Worm (Caenorhabditis elegans) whole organism, young adult: ENCODE results near the gene csa-1.
A peak's percentile ranks its signal among the peaks of the same experiment; 100 is the strongest.

Experiments
- B0336.3 ChIP-seq: fragments of 200-800 bp; sonication (Bioruptor generic); IDR thresholded peaks from 2 replicates; pipeline ENCODE4 v1.3.6; 2022; ENCODE audit warnings: missing genetic modification characterization, missing compliant biosample characterization
- F10E7.11 ChIP-seq: sonication (generic microtip); optimal IDR thresholded peaks from 2 replicates; lab custom pipeline; 2017; ENCODE audit warnings: mild to moderate bottlenecking, missing genetic modification characterization, moderate library complexity, missing compliant biosample characterization
- F22D6.2 ChIP-seq: sonication (generic microtip); optimal IDR thresholded peaks from 2 replicates; lab custom pipeline; 2016; ENCODE audit warnings: mild to moderate bottlenecking, missing genetic modification characterization, missing compliant biosample characterization
- F49E8.2 ChIP-seq: sonication (generic microtip); optimal IDR thresholded peaks from 3 replicates; lab custom pipeline; 2017; ENCODE audit warnings: missing genetic modification characterization, mild to moderate bottlenecking, missing compliant biosample characterization, antibody characterized with exemption, moderate library complexity; ENCODE audit not compliant: insufficient read depth
- F55B11.4 ChIP-seq: sonication (generic microtip); optimal IDR thresholded peaks from 2 replicates; lab custom pipeline; 2016; ENCODE audit warnings: missing compliant biosample characterization, missing genetic modification characterization, borderline replicate concordance; ENCODE audit not compliant: insufficient read depth
- F57C9.4 ChIP-seq: sonication (generic microtip); optimal IDR thresholded peaks from 2 replicates; lab custom pipeline; 2017; ENCODE audit warnings: mild to moderate bottlenecking, missing genetic modification characterization, missing compliant biosample characterization
- T26A5.8 ChIP-seq: sonication (generic microtip); optimal IDR thresholded peaks from 2 replicates; lab custom pipeline; 2016; ENCODE audit warnings: missing genetic modification characterization, missing compliant biosample characterization
- Y53F4B.3 ChIP-seq: fragments of 200-800 bp; sonication (Bioruptor generic); IDR thresholded peaks from 2 replicates; pipeline ENCODE4 v1.3.6; 2022; ENCODE audit warnings: missing genetic modification reagents, missing genetic modification characterization, missing compliant biosample characterization
- Y67H2A.10 ChIP-seq: fragments of 200-800 bp; sonication (Bioruptor generic); conservative IDR thresholded peaks from 2 replicates; pipeline ENCODE4 v1.3.6; 2022; ENCODE audit warnings: missing genetic modification reagents, missing genetic modification characterization, missing compliant biosample characterization
- Y95B8A.8 ChIP-seq: fragments of 200-800 bp; sonication (Bioruptor generic); IDR thresholded peaks from 2 replicates; pipeline ENCODE4 v1.3.6; 2022; ENCODE audit warnings: missing genetic modification reagents, missing genetic modification characterization, missing compliant biosample characterization
- ama-1 ChIP-seq, 3 experiments: fragments of 150-350 bp in 1 of 3; sonication (generic microtip) in 2 of 3; optimal IDR thresholded peaks; 2 replicates each; lab custom pipeline; 2014 to 2018; ENCODE audit warnings: missing biosample characterization in 2 of 3, missing genetic modification characterization in 2 of 3, missing genetic modification reagents in 2 of 3
- atf-7 ChIP-seq: sonication (generic microtip); optimal IDR thresholded peaks from 2 replicates; lab custom pipeline; 2017; ENCODE audit warnings: mild to moderate bottlenecking, missing genetic modification characterization, missing compliant biosample characterization
- attf-6 ChIP-seq: fragments of 200-800 bp; sonication (Bioruptor generic); IDR thresholded peaks from 2 replicates; pipeline ENCODE4 v1.3.6; 2022; ENCODE audit warnings: missing genetic modification reagents, missing genetic modification characterization, missing compliant biosample characterization
- bed-1 ChIP-seq: fragments of 200-800 bp; sonication (Bioruptor generic); IDR thresholded peaks from 2 replicates; pipeline ENCODE4 v1.3.6; 2022; ENCODE audit warnings: missing genetic modification reagents, missing genetic modification characterization, missing compliant biosample characterization
- bed-2 ChIP-seq: fragments of 200-800 bp; sonication (Bioruptor generic); IDR thresholded peaks from 2 replicates; pipeline ENCODE4 v1.3.6; 2022; ENCODE audit warnings: missing genetic modification reagents, missing genetic modification characterization, missing compliant biosample characterization
- ccch-3 ChIP-seq: fragments of 200-800 bp; sonication (Bioruptor generic); optimal IDR thresholded peaks from 2 replicates; lab custom pipeline; 2018; ENCODE audit warnings: mild to moderate bottlenecking, missing genetic modification characterization, missing compliant biosample characterization
- cebp-1 ChIP-seq, 2 experiments: fragments of 200-800 bp in 1 of 2; sonication (Bioruptor generic) in 1 of 2; sonication (generic microtip) in 1 of 2; IDR thresholded peaks in 1 of 2; optimal IDR thresholded peaks in 1 of 2; 2 replicates each; pipeline versions ENCODE4 v1.3.6 to Lab custom; 2017 to 2022; ENCODE audit warnings: missing compliant biosample characterization in 2 of 2, missing genetic modification characterization in 2 of 2, mild to moderate bottlenecking in 1 of 2, missing genetic modification reagents in 1 of 2, moderate library complexity in 1 of 2
- die-1 ChIP-seq: sonication (generic microtip); optimal IDR thresholded peaks from 2 replicates; lab custom pipeline; 2016; ENCODE audit warnings: missing genotype, mild to moderate bottlenecking, missing genetic modification characterization, missing compliant biosample characterization
- dpff-1 ChIP-seq: sonication (generic microtip); optimal IDR thresholded peaks from 2 replicates; lab custom pipeline; 2017; ENCODE audit warnings: mild to moderate bottlenecking, missing genetic modification characterization, missing compliant biosample characterization
- fkh-3 ChIP-seq: sonication (generic microtip); optimal IDR thresholded peaks from 2 replicates; lab custom pipeline; 2016; ENCODE audit warnings: mild to moderate bottlenecking, missing genetic modification characterization, missing compliant biosample characterization
- gei-17 ChIP-seq: fragments of 200-800 bp; sonication (Bioruptor generic); optimal IDR thresholded peaks from 2 replicates; lab custom pipeline; 2018; ENCODE audit warnings: mild to moderate bottlenecking, missing genetic modification characterization, missing compliant biosample characterization
- hlh-12 ChIP-seq: sonication (generic microtip); optimal IDR thresholded peaks from 2 replicates; lab custom pipeline; 2016; ENCODE audit warnings: missing genetic modification characterization, missing compliant biosample characterization
- hrde-1 ChIP-seq: sonication (generic microtip); optimal IDR thresholded peaks from 2 replicates; lab custom pipeline; 2016; ENCODE audit warnings: missing genetic modification characterization, mild to moderate bottlenecking, missing compliant biosample characterization, moderate library complexity, missing genotype, missing genetic modification reagents, borderline replicate concordance
- hsf-1 ChIP-seq: fragments of 200-800 bp; sonication (Bioruptor generic); IDR thresholded peaks from 2 replicates; pipeline ENCODE4 v1.3.6; 2022; ENCODE audit warnings: missing genetic modification reagents, missing genetic modification characterization, missing compliant biosample characterization
- lin-54 ChIP-seq: fragments of 200-800 bp; sonication (Bioruptor generic); optimal IDR thresholded peaks from 2 replicates; lab custom pipeline; 2018; ENCODE audit warnings: mild to moderate bottlenecking, missing genetic modification characterization, missing compliant biosample characterization
- madf-10 ChIP-seq: sonication (generic microtip); optimal IDR thresholded peaks from 2 replicates; lab custom pipeline; 2016; ENCODE audit warnings: mild to moderate bottlenecking, missing genetic modification characterization, missing compliant biosample characterization
- madf-3 ChIP-seq: fragments of 200-800 bp; sonication (Bioruptor generic); IDR thresholded peaks from 2 replicates; pipeline ENCODE4 v1.3.6; 2022; ENCODE audit warnings: missing genetic modification reagents, missing genetic modification characterization, missing compliant biosample characterization
- mcd-1 ChIP-seq: fragments of 200-800 bp; sonication (Bioruptor generic); IDR thresholded peaks from 2 replicates; pipeline ENCODE4 v1.3.6; 2022; ENCODE audit warnings: missing genetic modification reagents, missing genetic modification characterization, missing compliant biosample characterization
- nfyb-1 ChIP-seq: fragments of 200-800 bp; sonication (Bioruptor generic); IDR thresholded peaks from 2 replicates; pipeline ENCODE4 v1.3.6; 2022; ENCODE audit warnings: missing genetic modification reagents, missing genetic modification characterization, missing compliant biosample characterization
- nhr-120 ChIP-seq: fragments of 200-800 bp; sonication (Bioruptor generic); IDR thresholded peaks from 2 replicates; pipeline ENCODE4 v1.3.6; 2022; ENCODE audit warnings: missing genetic modification characterization, missing compliant biosample characterization
- nhr-90 ChIP-seq: sonication (generic microtip); optimal IDR thresholded peaks from 2 replicates; lab custom pipeline; 2016; ENCODE audit warnings: missing genotype, mild to moderate bottlenecking, missing genetic modification characterization, missing compliant biosample characterization
- pha-4 ChIP-seq: fragments of 150-350 bp; sonication (generic microtip); optimal IDR thresholded peaks from 2 replicates; lab custom pipeline; 2014; ENCODE audit warnings: missing biosample characterization, missing genetic modification reagents, missing genetic modification characterization
- snpc-1.1 ChIP-seq: sonication (generic microtip); optimal IDR thresholded peaks from 2 replicates; lab custom pipeline; 2017; ENCODE audit warnings: missing genetic modification characterization, mild to moderate bottlenecking, missing compliant biosample characterization, antibody characterized with exemption, moderate library complexity, missing genotype, missing genetic modification reagents; ENCODE audit not compliant: insufficient read depth
- snpc-1.3 ChIP-seq: sonication (generic microtip); optimal IDR thresholded peaks from 2 replicates; lab custom pipeline; 2017; ENCODE audit warnings: missing genetic modification characterization, mild to moderate bottlenecking, missing compliant biosample characterization, antibody characterized with exemption, moderate library complexity, missing genotype, missing genetic modification reagents; ENCODE audit not compliant: insufficient read depth
- tbp1 ChIP-seq: fragments of 200-800 bp; sonication (Bioruptor generic); optimal IDR thresholded peaks from 2 replicates; lab custom pipeline; 2018; ENCODE audit warnings: mild to moderate bottlenecking, missing genetic modification characterization, missing compliant biosample characterization
- tbx-9 ChIP-seq: sonication (generic microtip); optimal IDR thresholded peaks from 2 replicates; lab custom pipeline; 2016; ENCODE audit warnings: borderline replicate concordance, missing genetic modification characterization, inconsistent platforms, missing compliant biosample characterization
- unc-62 ChIP-seq: fragments of 150-350 bp; optimal IDR thresholded peaks from 2 replicates; lab custom pipeline; 2014; ENCODE audit warnings: missing biosample characterization, missing genetic modification reagents, missing genetic modification characterization
- ztf-18 ChIP-seq: sonication (generic microtip); optimal IDR thresholded peaks from 2 replicates; lab custom pipeline; 2016; ENCODE audit warnings: missing genotype, mild to moderate bottlenecking, missing genetic modification characterization, missing compliant biosample characterization

The csa-1 gene

DNA sequence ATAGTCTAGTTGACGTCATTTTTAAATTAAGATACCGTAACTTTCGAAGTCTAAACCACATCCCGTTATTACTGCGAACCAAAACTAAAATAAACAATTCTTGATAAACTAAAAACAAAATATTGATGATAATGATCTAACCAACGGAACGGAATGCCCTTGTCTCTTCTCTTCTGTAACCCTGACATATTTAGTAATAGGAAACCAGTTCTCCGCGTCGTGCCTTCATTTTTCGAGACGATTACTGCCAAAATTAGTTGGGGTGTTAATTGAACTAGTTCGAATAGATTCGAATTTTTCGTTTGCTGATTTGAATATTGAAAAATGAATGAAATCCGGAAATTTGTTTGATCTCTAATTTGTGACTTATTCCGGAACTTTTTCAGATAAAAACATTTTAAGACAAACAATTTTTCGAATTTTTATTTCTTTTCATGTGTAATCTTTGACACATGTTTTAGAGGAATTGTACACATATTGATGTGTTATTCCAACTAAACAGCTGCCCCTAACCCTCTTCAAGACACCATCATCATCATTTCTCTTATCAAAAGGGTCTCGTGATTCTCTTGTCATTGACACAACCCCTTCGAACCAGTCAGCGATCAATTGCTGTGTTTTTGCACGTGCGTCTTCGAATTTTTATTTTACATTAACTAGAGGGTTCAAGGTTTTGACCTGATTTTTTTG, 35.7 kb downstream of the csa-1 start (continued):
- TF ChIP-seq dpff-1 (tag; lab: Kevin White, UChicago), result no peak
- no peak for TF ChIP-seq ztf-18
- TF ChIP-seq mcd-1 (GFP tag; lab: Robert Waterston, UW), result no peak
- TF ChIP-seq pha-4 (tag; lab: Kevin White, UChicago), result no peak
- no peak for TF ChIP-seq snpc-1.3 (tag; lab: Kevin White, UChicago)
- no peak for TF ChIP-seq hlh-12
- peak; percentile 40 for TF ChIP-seq nhr-90 (tag; lab: Kevin White, UChicago)
- TF ChIP-seq tbx-9 (tag; lab: Kevin White, UChicago), result no peak
- TF ChIP-seq F55B11.4, result no peak
- TF ChIP-seq madf-10 (tag; lab: Kevin White, UChicago), result peak; percentile 30
- 0 out of 2 replicates have a peak, but pooled peaks have one; percentile 43 for TF ChIP-seq Y95B8A.8 (GFP tag; lab: Robert Waterston, UW)
- TF ChIP-seq B0336.3 (GFP tag; lab: Robert Waterston, UW), result peak; percentile 73; the same call in 1 of the 2 replicates
- no peak for TF ChIP-seq madf-3
- TF ChIP-seq fkh-3, result no peak
- TF ChIP-seq attf-6 (GFP tag; lab: Robert Waterston, UW), result no peak
- peak; percentile 47; the same call in 1 of the 2 replicates for TF ChIP-seq cebp-1 (GFP tag; IDR thresholded peaks at IDR 0.05; lab: Robert Waterston, UW)
- TF ChIP-seq cebp-1 (tag; optimal IDR thresholded peaks at IDR 0.05; lab: Kevin White, UChicago), result peak; percentile 76
- no peak for TF ChIP-seq F10E7.11 (tag; lab: Kevin White, UChicago)
- no peak for TF ChIP-seq nhr-120 (GFP tag; lab: Robert Waterston, UW)
- no peak for TF ChIP-seq F57C9.4 (tag; lab: Kevin White, UChicago)
- TF ChIP-seq T26A5.8 (tag; lab: Kevin White, UChicago), result no peak
- TF ChIP-seq atf-7 (tag; lab: Kevin White, UChicago), result peak; percentile 79
- no peak for TF ChIP-seq snpc-1.1 (tag; lab: Kevin White, UChicago)
- no peak for TF ChIP-seq gei-17 (GFP tag; lab: Kevin White, UChicago)
- no peak for TF ChIP-seq bed-1 (GFP tag; lab: Robert Waterston, UW)
- TF ChIP-seq F49E8.2, result no peak
- TF ChIP-seq F22D6.2 (tag; lab: Kevin White, UChicago), result peak; percentile 36
- peak; percentile 12 for TF ChIP-seq tbp1 (GFP tag; lab: Kevin White, UChicago)
- peak; percentile 44 for TF ChIP-seq lin-54 (GFP tag; lab: Kevin White, UChicago)
- no peak for TF ChIP-seq die-1 (tag; lab: Kevin White, UChicago)
- no peak for TF ChIP-seq Y53F4B.3 (GFP tag; lab: Robert Waterston, UW)
- TF ChIP-seq bed-2 (GFP tag; lab: Robert Waterston, UW), result no peak
- TF ChIP-seq nfyb-1 (GFP tag; lab: Robert Waterston, UW), result peak; percentile 82
- TF ChIP-seq hrde-1 (tag; lab: Kevin White, UChicago), result no peak
- TF ChIP-seq ama-1 (optimal IDR thresholded peaks at IDR 0.05; lab: Kevin White, UChicago), result peak; percentile 42
- TF ChIP-seq ama-1 (GFP tag; optimal IDR thresholded peaks at IDR 0.05; lab: Kevin White, UChicago), result no peak
- no peak for TF ChIP-seq Y67H2A.10 (GFP tag; lab: Robert Waterston, UW)
- no peak for TF ChIP-seq ccch-3 (GFP tag; lab: Kevin White, UChicago)
- peak; percentile 86 for TF ChIP-seq unc-62 (GFP tag; lab: Kevin White, UChicago)
- TF ChIP-seq hsf-1 (GFP tag; lab: Robert Waterston, UW), result no peak
